Fruit fly (Drosophila melanogaster) whole organism, embryonic: ENCODE data around the gene Tomosyn.

Experiments
- ATbp ChIP-seq: fragments of 200-800 bp; sonication (Bioruptor generic); optimal IDR thresholded peaks from 2 replicates; lab custom pipeline; 2017; ENCODE audit warnings: missing biosample characterization, mild to moderate bottlenecking, missing genetic modification characterization, missing genetic modification reagents
- Antp ChIP-seq: fragments of 200-800 bp; sonication (Bioruptor generic); optimal IDR thresholded peaks from 3 replicates; lab custom pipeline; 2016; ENCODE audit warnings: missing biosample characterization, missing genetic modification characterization
- Bgb ChIP-seq: fragments of 200-800 bp; sonication (Bioruptor generic); IDR thresholded peaks from 2 replicates; pipeline ENCODE4 v1.3.6; 2022; ENCODE audit warnings: missing biosample characterization, missing genetic modification characterization; ENCODE audit not compliant: partially characterized antibody
- BtbVII ChIP-seq: fragments of 200-800 bp; sonication (Bioruptor generic); optimal IDR thresholded peaks from 3 replicates; lab custom pipeline; 2017; ENCODE audit warnings: missing biosample characterization, mild to moderate bottlenecking, missing genetic modification characterization
- CG10209 ChIP-seq: fragments of 200-800 bp; sonication (Bioruptor generic); optimal IDR thresholded peaks from 3 replicates; lab custom pipeline; 2017; ENCODE audit warnings: missing biosample characterization, mild to moderate bottlenecking, missing genetic modification characterization, missing genetic modification reagents
- CG12219 ChIP-seq: fragments of 200-800 bp; sonication (Bioruptor generic); optimal IDR thresholded peaks from 3 replicates; lab custom pipeline; 2018; ENCODE audit warnings: missing biosample characterization, mild to moderate bottlenecking, missing genetic modification characterization
- CG14014 ChIP-seq: fragments of 200-800 bp; sonication (Bioruptor generic); IDR thresholded peaks from 2 replicates; pipeline ENCODE4 v1.3.6; 2022; ENCODE audit warnings: missing biosample characterization, missing genetic modification characterization
- CG14441 ChIP-seq: fragments of 200-800 bp; sonication (Bioruptor generic); IDR thresholded peaks from 2 replicates; pipeline ENCODE4 v1.3.6; 2022; ENCODE audit warnings: missing biosample characterization, missing genetic modification characterization
- CG14667 ChIP-seq: fragments of 200-800 bp; sonication (Bioruptor generic); IDR thresholded peaks from 2 replicates; pipeline ENCODE4 v1.3.6; 2022; ENCODE audit warnings: missing biosample characterization, missing genetic modification characterization
- CG15011 ChIP-seq: fragments of 200-800 bp; sonication (Bioruptor generic); optimal IDR thresholded peaks from 3 replicates; lab custom pipeline; 2018; ENCODE audit warnings: missing biosample characterization, mild to moderate bottlenecking, missing genetic modification characterization
- CG1647 ChIP-seq: fragments of 200-800 bp; sonication (Bioruptor generic); optimal IDR thresholded peaks from 3 replicates; lab custom pipeline; 2016; ENCODE audit warnings: missing biosample characterization, missing genetic modification characterization
- CG17328 ChIP-seq: fragments of 200-800 bp; sonication (Bioruptor generic); IDR thresholded peaks from 2 replicates; pipeline ENCODE4 v1.3.6; 2022; ENCODE audit warnings: missing biosample characterization, missing genetic modification characterization
- CG17802 ChIP-seq: fragments of 200-800 bp; sonication (Bioruptor generic); optimal IDR thresholded peaks from 2 replicates; lab custom pipeline; 2018; ENCODE audit warnings: missing biosample characterization, mild to moderate bottlenecking, missing genetic modification characterization, moderate library complexity
- CG17829 ChIP-seq: fragments of 200-800 bp; optimal IDR thresholded peaks from 2 replicates; lab custom pipeline; 2019; ENCODE audit warnings: missing biosample characterization, mild to moderate bottlenecking, missing genetic modification characterization, moderate library complexity
- CG17912 ChIP-seq: fragments of 200-800 bp; sonication (Bioruptor generic); optimal IDR thresholded peaks from 2 replicates; lab custom pipeline; 2018; ENCODE audit warnings: missing biosample characterization, mild to moderate bottlenecking, missing genetic modification characterization
- CG30431 ChIP-seq: fragments of 200-800 bp; sonication (Bioruptor generic); optimal IDR thresholded peaks from 2 replicates; lab custom pipeline; 2017; ENCODE audit warnings: missing biosample characterization, missing genetic modification characterization
- CG4328 ChIP-seq: fragments of 200-800 bp; sonication (Bioruptor generic); optimal IDR thresholded peaks from 3 replicates; lab custom pipeline; 2017; ENCODE audit warnings: missing biosample characterization, missing genetic modification reagents, missing genetic modification characterization
- CG4730 ChIP-seq: fragments of 200-800 bp; sonication (Bioruptor generic); IDR thresholded peaks from 2 replicates; pipeline ENCODE4 v1.3.6; 2022; ENCODE audit warnings: missing biosample characterization, missing genetic modification characterization
- CG6654 ChIP-seq: fragments of 200-800 bp; sonication (Bioruptor generic); optimal IDR thresholded peaks from 2 replicates; lab custom pipeline; 2017; ENCODE audit warnings: missing biosample characterization, mild to moderate bottlenecking, missing genetic modification characterization
- Elba2 ChIP-seq: fragments of 200-800 bp; sonication (Bioruptor generic); optimal IDR thresholded peaks from 3 replicates; lab custom pipeline; 2016; ENCODE audit warnings: missing biosample characterization, missing genetic modification characterization
- Myb ChIP-seq: fragments of 200-800 bp; sonication (Bioruptor generic); optimal IDR thresholded peaks from 2 replicates; lab custom pipeline; 2016; ENCODE audit warnings: missing biosample characterization, missing genetic modification characterization
- NFAT ChIP-seq: fragments of 200-800 bp; sonication (Bioruptor generic); IDR thresholded peaks from 2 replicates; pipeline ENCODE4 v1.3.6; 2022; ENCODE audit warnings: missing biosample characterization, missing genetic modification characterization
- Nf-YB ChIP-seq: fragments of 200-800 bp; sonication (Bioruptor generic); optimal IDR thresholded peaks from 3 replicates; lab custom pipeline; 2019; ENCODE audit warnings: missing biosample characterization, mild to moderate bottlenecking, missing genetic modification characterization, moderate library complexity
- PHDP ChIP-seq: fragments of 200-800 bp; sonication (Bioruptor generic); optimal IDR thresholded peaks from 3 replicates; lab custom pipeline; 2018; ENCODE audit warnings: missing biosample characterization, mild to moderate bottlenecking, missing genetic modification characterization, moderate library complexity
- Poxn ChIP-seq: fragments of 200-800 bp; sonication (Bioruptor generic); IDR thresholded peaks from 2 replicates; pipeline ENCODE4 v1.3.6; 2022; ENCODE audit warnings: missing biosample characterization, missing genetic modification characterization
- Ravus ChIP-seq: fragments of 200-800 bp; sonication (Bioruptor generic); IDR thresholded peaks from 2 replicates; pipeline ENCODE4 v1.3.6; 2022; ENCODE audit warnings: missing biosample characterization, missing genetic modification characterization
- Ssrp ChIP-seq: fragments of 200-800 bp; sonication (Bioruptor generic); optimal IDR thresholded peaks from 2 replicates; lab custom pipeline; 2018; ENCODE audit warnings: missing biosample characterization, mild to moderate bottlenecking, missing genetic modification characterization, moderate library complexity
- Tbp ChIP-seq: fragments of >200 bp; optimal IDR thresholded peaks from 2 replicates; lab custom pipeline; 2018; ENCODE audit warnings: missing biosample characterization, missing genetic modification characterization
- Trl ChIP-seq, 3 experiments: fragments of >200 bp in 2 of 3; fragments of 200-800 bp in 1 of 3; sonication (Bioruptor generic) in 1 of 3; optimal IDR thresholded peaks; 2 replicates in 1 of 3; 3 replicates in 2 of 3; lab custom pipeline; 2016 to 2017; ENCODE audit warnings: missing biosample characterization in 1 of 3, missing genetic modification characterization in 1 of 3
- al ChIP-seq: fragments of 200-800 bp; sonication (Bioruptor generic); IDR thresholded peaks from 2 replicates; pipeline ENCODE4 v1.3.6; 2022; ENCODE audit warnings: missing biosample characterization, missing genetic modification characterization
- bab2 ChIP-seq: fragments of 200-800 bp; sonication (Bioruptor generic); optimal IDR thresholded peaks from 2 replicates; lab custom pipeline; 2016; ENCODE audit warnings: missing biosample characterization, missing genetic modification characterization
- bcd ChIP-seq: fragments of 200-800 bp; sonication (Bioruptor generic); optimal IDR thresholded peaks from 2 replicates; lab custom pipeline; 2017; ENCODE audit warnings: missing biosample characterization, mild to moderate bottlenecking, missing genetic modification characterization
- chm ChIP-seq: fragments of 200-800 bp; sonication (Bioruptor generic); IDR thresholded peaks from 2 replicates; pipeline ENCODE4 v1.3.6; 2022; ENCODE audit warnings: missing biosample characterization, missing genetic modification characterization
- corto ChIP-seq: fragments of 200-800 bp; sonication (Bioruptor generic); optimal IDR thresholded peaks from 2 replicates; lab custom pipeline; 2016; ENCODE audit warnings: missing biosample characterization, mild to moderate bottlenecking, missing genetic modification characterization, moderate library complexity
- dmrt99B ChIP-seq: fragments of 200-800 bp; sonication (Bioruptor generic); optimal IDR thresholded peaks from 2 replicates; lab custom pipeline; 2018; ENCODE audit warnings: missing biosample characterization, mild to moderate bottlenecking, missing genetic modification characterization, moderate library complexity
- dpn ChIP-seq, 2 experiments: fragments of 200-800 bp; sonication (Bioruptor generic); optimal IDR thresholded peaks; 3 replicates each; lab custom pipeline; 2016; ENCODE audit warnings: missing biosample characterization in 2 of 2, missing genetic modification characterization in 2 of 2
- esg ChIP-seq: fragments of 200-800 bp; sonication (Bioruptor generic); conservative IDR thresholded peaks from 2 replicates; pipeline ENCODE4 v1.3.6; 2022; ENCODE audit warnings: missing biosample characterization, missing genetic modification characterization
- fd64A ChIP-seq: fragments of 200-800 bp; sonication (Bioruptor generic); optimal IDR thresholded peaks from 3 replicates; lab custom pipeline; 2018; ENCODE audit warnings: missing biosample characterization, mild to moderate bottlenecking, missing genetic modification characterization
- ftz-f1 ChIP-seq: fragments of 200-800 bp; sonication (Bioruptor generic); optimal IDR thresholded peaks from 2 replicates; lab custom pipeline; 2016; ENCODE audit warnings: missing biosample characterization, missing genetic modification characterization
- gt ChIP-seq: fragments of 200-800 bp; sonication (Bioruptor generic); IDR thresholded peaks from 2 replicates; pipeline ENCODE4 v1.3.6; 2022; ENCODE audit warnings: missing biosample characterization, missing genetic modification characterization
- ind ChIP-seq: fragments of 200-800 bp; sonication (Bioruptor generic); optimal IDR thresholded peaks from 3 replicates; lab custom pipeline; 2016; ENCODE audit warnings: missing biosample characterization, missing genetic modification characterization
- pho ChIP-seq: fragments of 200-800 bp; sonication (Bioruptor generic); optimal IDR thresholded peaks from 2 replicates; lab custom pipeline; 2016; ENCODE audit warnings: missing biosample characterization, missing genetic modification characterization
- pita ChIP-seq: fragments of 200-800 bp; sonication (Bioruptor generic); optimal IDR thresholded peaks from 2 replicates; lab custom pipeline; 2017; ENCODE audit warnings: missing biosample characterization, mild to moderate bottlenecking, missing genetic modification characterization
- repo ChIP-seq: fragments of 200-800 bp; sonication (Bioruptor generic); optimal IDR thresholded peaks from 2 replicates; lab custom pipeline; 2016; ENCODE audit warnings: missing biosample characterization, missing genetic modification characterization
- sc ChIP-seq, 3 experiments: fragments of >200 bp in 2 of 3; fragments of 200-800 bp in 1 of 3; sonication (Bioruptor generic) in 1 of 3; optimal IDR thresholded peaks; 2 replicates in 2 of 3; 3 replicates in 1 of 3; lab custom pipeline; 2017; ENCODE audit warnings: mild to moderate bottlenecking in 1 of 3, missing biosample characterization in 1 of 3, missing genetic modification characterization in 1 of 3, missing genetic modification reagents in 1 of 3
- sens-2 ChIP-seq: fragments of 200-800 bp; sonication (Bioruptor generic); IDR thresholded peaks from 2 replicates; pipeline ENCODE4 v1.3.6; 2022; ENCODE audit warnings: missing biosample characterization, missing genetic modification characterization
- ssp ChIP-seq: fragments of 200-800 bp; sonication (Bioruptor generic); IDR thresholded peaks from 2 replicates; pipeline ENCODE4 v1.3.6; 2022; ENCODE audit warnings: missing biosample characterization, missing genetic modification characterization
- tap ChIP-seq: fragments of 200-800 bp; optimal IDR thresholded peaks from 3 replicates; lab custom pipeline; 2019; ENCODE audit warnings: missing biosample characterization, mild to moderate bottlenecking, missing genetic modification characterization, moderate library complexity
- vvl ChIP-seq: fragments of 200-800 bp; sonication (Bioruptor generic); IDR thresholded peaks from 2 replicates; pipeline ENCODE4 v1.3.6; 2022; ENCODE audit warnings: missing biosample characterization, missing genetic modification characterization

Tomosyn gene

dm6 chrX:12591223-12592120 is 39.9 kb upstream of the Tomosyn start (continued):
- TF ChIP-seq ssp (GFP tag; lab: Robert Waterston, UW) (no peak), ind (GFP tag; lab: Kevin White, UChicago) (peak; percentile 43), Trl (optimal IDR thresholded peaks at IDR 0.05; lab: Kevin White, UChicago) (no peak), Trl (GFP tag; optimal IDR thresholded peaks at IDR 0.05; lab: Kevin White, UChicago) (peak; percentile 43), Ravus (no peak), corto (GFP tag; lab: Kevin White, UChicago) (no peak), CG4328 (peak; percentile 45), CG17802 (tag; lab: Kevin White, UChicago) (no peak), dpn (GFP tag; optimal IDR thresholded peaks at IDR 0.05; lab: Kevin White, UChicago) (peak; percentile 27 to 44), Nf-YB (peak; percentile 46), Elba2 (no peak), CG14441 (no peak), Bgb (GFP tag; lab: Robert Waterston, UW) (no peak), BtbVII (GFP tag; lab: Kevin White, UChicago) (peak; percentile 16), fd64A (GFP tag; lab: Kevin White, UChicago) (peak; percentile 47), NFAT (GFP tag; lab: Robert Waterston, UW) (no peak), dmrt99B (tag; lab: Kevin White, UChicago) (peak; percentile 67), sens-2 (GFP tag; lab: Robert Waterston, UW) (no peak), CG15011 (no peak), gt (GFP tag; lab: Robert Waterston, UW) (no peak), pita (GFP tag; lab: Kevin White, UChicago) (no peak), Poxn (GFP tag; lab: Robert Waterston, UW) (no peak), bab2 (GFP tag; lab: Kevin White, UChicago) (peak; percentile 14), Tbp (GFP tag; lab: Kevin White, UChicago) (no peak), ftz-f1 (GFP tag; lab: Kevin White, UChicago) (no peak), CG1647 (GFP tag; lab: Kevin White, UChicago) (no peak), CG17829 (tag; lab: Kevin White, UChicago) (peak; percentile 47), CG14014 (GFP tag; lab: Robert Waterston, UW) (0 out of 2 replicates have a peak, but pooled peaks have one; percentile 12), bcd (GFP tag; lab: Kevin White, UChicago) (peak; percentile 32), PHDP (tag; lab: Kevin White, UChicago) (peak; percentile 25), CG12219 (GFP tag; lab: Kevin White, UChicago) (peak; percentile 34), CG14667 (GFP tag; lab: Robert Waterston, UW) (no peak), pho (GFP tag; lab: Kevin White, UChicago) (peak; percentile 19), Ssrp (tag; lab: Kevin White, UChicago) (peak; percentile 36), CG4730 (GFP tag; lab: Robert Waterston, UW) (no peak), esg (GFP tag; lab: Robert Waterston, UW) (no peak), CG10209 (GFP tag; lab: Kevin White, UChicago) (peak; percentile 30), Myb (no peak), repo (GFP tag; lab: Kevin White, UChicago) (peak; percentile 23), vvl (GFP tag; lab: Robert Waterston, UW) (peak; percentile 87), CG17328 (GFP tag; lab: Robert Waterston, UW) (0 out of 2 replicates have a peak, but pooled peaks have one; percentile 10), CG30431 (GFP tag; lab: Kevin White, UChicago) (peak; percentile 25), ATbp (peak; percentile 22), al (GFP tag; lab: Robert Waterston, UW) (no peak), CG6654 (peak; percentile 32), sc (optimal IDR thresholded peaks at IDR 0.05; lab: Kevin White, UChicago) (no peak), sc (GFP tag; optimal IDR thresholded peaks at IDR 0.05; lab: Kevin White, UChicago) (peak; percentile 35), tap (tag; lab: Kevin White, UChicago) (no peak), Antp (peak; percentile 13), chm (GFP tag; lab: Robert Waterston, UW) (no peak), CG17912 (GFP tag; lab: Kevin White, UChicago) (no peak)
